Worm (Caenorhabditis elegans): ENCODE results near the gene cyl-1.

Gene cyl-1

ce11 chrV:12036129-12036528 is 42.6 kb upstream of the cyl-1 start:
- TF ChIP-seq unc-39 (tag; optimal IDR thresholded peaks at IDR 0.05) (no peak), egl-5 (tag; optimal IDR thresholded peaks at IDR 0.05) (no peak), nhr-43 (tag; optimal IDR thresholded peaks at IDR 0.05; ENCODE audit: poor library complexity, severe bottlenecking) (no peak), mml-1 (tag; optimal IDR thresholded peaks at IDR 0.05) (no peak), nhr-23 (tag; optimal IDR thresholded peaks at IDR 0.05) (no peak), ztf-11 (tag; optimal IDR thresholded peaks at IDR 0.05) (no peak), R02D3.7 (tag; optimal IDR thresholded peaks at IDR 0.05) (no peak), mdl-1 (tag; optimal IDR thresholded peaks at IDR 0.05) (no peak), hmg-11 (tag; optimal IDR thresholded peaks at IDR 0.05) (no peak), fos-1 (tag; optimal IDR thresholded peaks at IDR 0.05) (no peak), nhr-11 (tag; optimal IDR thresholded peaks at IDR 0.05) (no peak), ceh-28 (tag; optimal IDR thresholded peaks at IDR 0.05) (no peak), lsy-12 (tag; optimal IDR thresholded peaks at IDR 0.05) (no peak)

ce11 chrV:12033841-12034240 is 40.3 kb upstream of the cyl-1 start:
- TF ChIP-seq elt-1 (tag; optimal IDR thresholded peaks at IDR 0.05) = no peak
- TF ChIP-seq fkh-2 (tag; optimal IDR thresholded peaks at IDR 0.05) = no peak
- TF ChIP-seq pha-4 (tag; optimal IDR thresholded peaks at IDR 0.05) = no peak

- no peak for TF ChIP-seq zag-1 (tag; optimal IDR thresholded peaks at IDR 0.05)
- TF ChIP-seq lin-15B (tag; optimal IDR thresholded peaks at IDR 0.05) = no peak
- TF ChIP-seq aly-2 (tag; optimal IDR thresholded peaks at IDR 0.05) = no peak
- no peak for TF ChIP-seq hmg-11 (tag; optimal IDR thresholded peaks at IDR 0.05)
- no peak for TF ChIP-seq eor-1 (tag; optimal IDR thresholded peaks at IDR 0.05)
- TF ChIP-seq nhr-77 (tag; optimal IDR thresholded peaks at IDR 0.05) = no peak
- TF ChIP-seq fos-1 (tag; optimal IDR thresholded peaks at IDR 0.05) = no peak
Observed at ce11 chrV:12032060-12032459, 38.5 kb upstream of the cyl-1 start, which contains the start of gene pkc-1. pkc-1 (minus strand) TSS chrV:12032160.

ce11 chrV:12028151-12028550 is 34.6 kb upstream of the cyl-1 start:
- TF ChIP-seq fos-1 (tag; optimal IDR thresholded peaks at IDR 0.05) = no peak
- TF ChIP-seq ceh-9 (tag; optimal IDR thresholded peaks at IDR 0.05) = no peak
- TF ChIP-seq ztf-4 (tag; optimal IDR thresholded peaks at IDR 0.05) = no peak

ce11 chrV:12026878-12027477 is 33.5 kb upstream of the cyl-1 start:
- TF ChIP-seq fkh-10 (GFP tag; optimal IDR thresholded peaks at IDR 0.05) (peak; percentile 84), aly-2 (tag; optimal IDR thresholded peaks at IDR 0.05) (no peak), elt-2 (tag; optimal IDR thresholded peaks at IDR 0.05) (no peak), tbx-2 (tag; optimal IDR thresholded peaks at IDR 0.05) (no peak), fos-1 (tag; optimal IDR thresholded peaks at IDR 0.05) (no peak), snpc-4 (tag; optimal IDR thresholded peaks at IDR 0.05) (peak; percentile 24), nhr-28 (tag; optimal IDR thresholded peaks at IDR 0.05) (no peak), nhr-12 (tag; optimal IDR thresholded peaks at IDR 0.05) (no peak), jun-1 (tag; optimal IDR thresholded peaks at IDR 0.05) (no peak), hmg-11 (tag; optimal IDR thresholded peaks at IDR 0.05) (peak; percentile 21), ztf-4 (tag; optimal IDR thresholded peaks at IDR 0.05) (no peak), nhr-237 (tag; optimal IDR thresholded peaks at IDR 0.05) (no peak), lin-39 (tag; optimal IDR thresholded peaks at IDR 0.05) (peak; percentile 74), nhr-77 (tag; optimal IDR thresholded peaks at IDR 0.05) (no peak), unc-62 (GFP tag; optimal IDR thresholded peaks at IDR 0.05) (no peak), nfya-1 (tag; optimal IDR thresholded peaks at IDR 0.05; ENCODE audit: insufficient read depth) (peak; percentile 75), nhr-76 (tag; optimal IDR thresholded peaks at IDR 0.05) (no peak), ama-1 (optimal IDR thresholded peaks at IDR 0.05) (no peak), R02D3.7 (tag; optimal IDR thresholded peaks at IDR 0.05) (no peak), nhr-23 (tag; optimal IDR thresholded peaks at IDR 0.05) (no peak), nhr-67 (tag; optimal IDR thresholded peaks at IDR 0.05) (no peak), ceh-82 (tag; optimal IDR thresholded peaks at IDR 0.05) (no peak), lin-15B (tag; optimal IDR thresholded peaks at IDR 0.05) (peak; percentile 8), nhr-25 (tag; optimal IDR thresholded peaks at IDR 0.05) (no peak), fkh-2 (tag; optimal IDR thresholded peaks at IDR 0.05) (no peak)

All from whole organism, L3 larva.